Worm (Caenorhabditis elegans) whole organism, young adult: ENCODE data around the gene sma-4.
A peak's percentile ranks its signal among the peaks of the same experiment; 100 is the strongest.

Source experiments
- B0336.3 ChIP-seq: fragments of 200-800 bp; sonication (Bioruptor generic); IDR thresholded peaks from 2 replicates; pipeline ENCODE4 v1.3.6; 2022; ENCODE audit warnings: missing genetic modification characterization, missing compliant biosample characterization
- C17E4.6 ChIP-seq: fragments of 200-800 bp; sonication (Bioruptor generic); IDR thresholded peaks from 2 replicates; pipeline ENCODE4 v1.3.6; 2022; ENCODE audit warnings: missing genetic modification reagents, missing genetic modification characterization, missing compliant biosample characterization
- F33H1.4 ChIP-seq: fragments of 200-800 bp; sonication (Bioruptor generic); IDR thresholded peaks from 2 replicates; pipeline ENCODE4 v1.3.6; 2022; ENCODE audit warnings: missing genetic modification reagents, missing genetic modification characterization, missing compliant biosample characterization
- F52B5.7 ChIP-seq: sonication (generic microtip); optimal IDR thresholded peaks from 2 replicates; lab custom pipeline; 2016; ENCODE audit warnings: mild to moderate bottlenecking, missing genetic modification characterization, missing compliant biosample characterization
- F57C9.4 ChIP-seq: sonication (generic microtip); optimal IDR thresholded peaks from 2 replicates; lab custom pipeline; 2017; ENCODE audit warnings: mild to moderate bottlenecking, missing genetic modification characterization, missing compliant biosample characterization
- Y53F4B.3 ChIP-seq: fragments of 200-800 bp; sonication (Bioruptor generic); IDR thresholded peaks from 2 replicates; pipeline ENCODE4 v1.3.6; 2022; ENCODE audit warnings: missing genetic modification reagents, missing genetic modification characterization, missing compliant biosample characterization
- Y53G8AR.9 ChIP-seq: fragments of 200-800 bp; sonication (Bioruptor generic); conservative IDR thresholded peaks from 2 replicates; pipeline ENCODE4 v1.3.6; 2022; ENCODE audit warnings: missing genetic modification reagents, missing genetic modification characterization, missing compliant biosample characterization
- Y79H2A.3 ChIP-seq: fragments of 200-800 bp; sonication (Bioruptor generic); conservative IDR thresholded peaks from 2 replicates; pipeline ENCODE4 v1.3.6; 2022; ENCODE audit warnings: missing genetic modification reagents, missing genetic modification characterization, missing compliant biosample characterization
- Y95B8A.8 ChIP-seq: fragments of 200-800 bp; sonication (Bioruptor generic); IDR thresholded peaks from 2 replicates; pipeline ENCODE4 v1.3.6; 2022; ENCODE audit warnings: missing genetic modification reagents, missing genetic modification characterization, missing compliant biosample characterization
- ZK185.1 ChIP-seq: sonication (generic microtip); optimal IDR thresholded peaks from 2 replicates; lab custom pipeline; 2016; ENCODE audit warnings: mild to moderate bottlenecking, missing genetic modification characterization, missing compliant biosample characterization; ENCODE audit not compliant: poor library complexity, severe bottlenecking
- akir-1 ChIP-seq: fragments of 200-800 bp; sonication (Bioruptor generic); optimal IDR thresholded peaks from 2 replicates; lab custom pipeline; 2018; ENCODE audit warnings: mild to moderate bottlenecking, missing genetic modification characterization, moderate library complexity, missing compliant biosample characterization
- ama-1 ChIP-seq, 3 experiments: fragments of 150-350 bp in 1 of 3; sonication (generic microtip) in 2 of 3; optimal IDR thresholded peaks; 2 replicates each; lab custom pipeline; 2014 to 2018; ENCODE audit warnings: missing biosample characterization in 2 of 3, missing genetic modification characterization in 2 of 3, missing genetic modification reagents in 2 of 3
- aptf-2 ChIP-seq: fragments of 200-800 bp; sonication (Bioruptor generic); conservative IDR thresholded peaks from 2 replicates; pipeline ENCODE4 v1.3.6; 2022; ENCODE audit warnings: missing genetic modification reagents, missing genetic modification characterization, missing compliant biosample characterization
- attf-3 ChIP-seq: fragments of 200-800 bp; sonication (Bioruptor generic); conservative IDR thresholded peaks from 2 replicates; pipeline ENCODE4 v1.3.6; 2022; ENCODE audit warnings: missing genetic modification reagents, missing genetic modification characterization, missing compliant biosample characterization
- attf-5 ChIP-seq: fragments of 200-800 bp; sonication (Bioruptor generic); optimal IDR thresholded peaks from 2 replicates; lab custom pipeline; 2018; ENCODE audit warnings: mild to moderate bottlenecking, missing genetic modification characterization, missing compliant biosample characterization
- bed-1 ChIP-seq: fragments of 200-800 bp; sonication (Bioruptor generic); IDR thresholded peaks from 2 replicates; pipeline ENCODE4 v1.3.6; 2022; ENCODE audit warnings: missing genetic modification reagents, missing genetic modification characterization, missing compliant biosample characterization
- cebp-2 ChIP-seq: fragments of 200-800 bp; sonication (Bioruptor generic); IDR thresholded peaks from 2 replicates; pipeline ENCODE4 v1.3.6; 2022; ENCODE audit warnings: missing genetic modification characterization, missing compliant biosample characterization
- ceh-91 ChIP-seq: fragments of 200-800 bp; sonication (Bioruptor generic); IDR thresholded peaks from 2 replicates; pipeline ENCODE4 v1.3.6; 2022; ENCODE audit warnings: missing genetic modification reagents, missing genetic modification characterization, missing compliant biosample characterization
- chd-7 ChIP-seq: sonication (generic microtip); optimal IDR thresholded peaks from 2 replicates; lab custom pipeline; 2016; ENCODE audit warnings: mild to moderate bottlenecking, missing genetic modification characterization, moderate library complexity, missing compliant biosample characterization
- die-1 ChIP-seq: sonication (generic microtip); optimal IDR thresholded peaks from 2 replicates; lab custom pipeline; 2016; ENCODE audit warnings: missing genotype, mild to moderate bottlenecking, missing genetic modification characterization, missing compliant biosample characterization
- dox-1 ChIP-seq: fragments of 200-800 bp; sonication (Bioruptor generic); IDR thresholded peaks from 2 replicates; pipeline ENCODE4 v1.3.6; 2022; ENCODE audit warnings: missing genetic modification reagents, missing genetic modification characterization, missing compliant biosample characterization
- egl-18 ChIP-seq: fragments of 200-800 bp; sonication (Bioruptor generic); IDR thresholded peaks from 2 replicates; pipeline ENCODE4 v1.3.6; 2022; ENCODE audit warnings: missing genetic modification reagents, missing genetic modification characterization, missing compliant biosample characterization
- fkh-3 ChIP-seq: sonication (generic microtip); optimal IDR thresholded peaks from 2 replicates; lab custom pipeline; 2016; ENCODE audit warnings: mild to moderate bottlenecking, missing genetic modification characterization, missing compliant biosample characterization
- him-1 ChIP-seq: sonication (generic microtip); optimal IDR thresholded peaks from 2 replicates; lab custom pipeline; 2016; ENCODE audit warnings: missing genotype, missing genetic modification reagents, missing genetic modification characterization, missing compliant biosample characterization
- hlh-26 ChIP-seq: fragments of 200-800 bp; sonication (Bioruptor generic); conservative IDR thresholded peaks from 2 replicates; pipeline ENCODE4 v1.3.6; 2022; ENCODE audit warnings: missing genetic modification reagents, missing genetic modification characterization, missing compliant biosample characterization
- hmg-1.2 ChIP-seq: fragments of 200-800 bp; sonication (Bioruptor generic); IDR thresholded peaks from 2 replicates; pipeline ENCODE4 v1.3.6; 2022; ENCODE audit warnings: missing genetic modification reagents, missing genetic modification characterization, missing compliant biosample characterization
- hmg-20 ChIP-seq: fragments of 200-800 bp; sonication (Bioruptor generic); IDR thresholded peaks from 2 replicates; pipeline ENCODE4 v1.3.6; 2022; ENCODE audit warnings: missing genetic modification reagents, missing genetic modification characterization, missing compliant biosample characterization
- let-526 ChIP-seq: fragments of 200-800 bp; sonication (Bioruptor generic); IDR thresholded peaks from 2 replicates; pipeline ENCODE4 v1.3.6; 2022; ENCODE audit warnings: missing genetic modification reagents, missing genetic modification characterization, missing compliant biosample characterization
- lsl-1 ChIP-seq: fragments of 200-800 bp; sonication (Bioruptor generic); optimal IDR thresholded peaks from 2 replicates; lab custom pipeline; 2018; ENCODE audit warnings: mild to moderate bottlenecking, missing genetic modification characterization, moderate library complexity, missing compliant biosample characterization
- madf-6 ChIP-seq: fragments of 200-800 bp; sonication (Bioruptor generic); IDR thresholded peaks from 2 replicates; pipeline ENCODE4 v1.3.6; 2022; ENCODE audit warnings: missing genetic modification reagents, missing genetic modification characterization, missing compliant biosample characterization
- madf-8 ChIP-seq: fragments of 200-800 bp; sonication (Bioruptor generic); conservative IDR thresholded peaks from 2 replicates; pipeline ENCODE4 v1.3.6; 2022; ENCODE audit warnings: missing genetic modification reagents, missing genetic modification characterization, missing compliant biosample characterization
- mel-28 ChIP-seq: sonication (generic microtip); optimal IDR thresholded peaks from 2 replicates; lab custom pipeline; 2016; ENCODE audit warnings: borderline replicate concordance, mild to moderate bottlenecking, missing genetic modification characterization, missing compliant biosample characterization
- mes-4 ChIP-seq: sonication (generic microtip); optimal IDR thresholded peaks from 2 replicates; lab custom pipeline; 2016; ENCODE audit warnings: missing genotype, missing genetic modification characterization, missing compliant biosample characterization
- nfyb-1 ChIP-seq: fragments of 200-800 bp; sonication (Bioruptor generic); IDR thresholded peaks from 2 replicates; pipeline ENCODE4 v1.3.6; 2022; ENCODE audit warnings: missing genetic modification reagents, missing genetic modification characterization, missing compliant biosample characterization
- nhr-80 ChIP-seq: sonication (generic microtip); optimal IDR thresholded peaks from 2 replicates; lab custom pipeline; 2016; ENCODE audit warnings: missing genetic modification characterization, missing compliant biosample characterization
- snpc-3.4 ChIP-seq: sonication (generic microtip); optimal IDR thresholded peaks from 2 replicates; lab custom pipeline; 2017; ENCODE audit warnings: missing genetic modification characterization, mild to moderate bottlenecking, missing compliant biosample characterization, antibody characterized with exemption, moderate library complexity, missing genotype, missing genetic modification reagents
- somi-1 ChIP-seq: fragments of 200-800 bp; sonication (Bioruptor generic); optimal IDR thresholded peaks from 2 replicates; lab custom pipeline; 2018; ENCODE audit warnings: mild to moderate bottlenecking, missing genetic modification characterization, missing compliant biosample characterization
- tbp1 ChIP-seq: fragments of 200-800 bp; sonication (Bioruptor generic); optimal IDR thresholded peaks from 2 replicates; lab custom pipeline; 2018; ENCODE audit warnings: mild to moderate bottlenecking, missing genetic modification characterization, missing compliant biosample characterization
- tbx-9 ChIP-seq: sonication (generic microtip); optimal IDR thresholded peaks from 2 replicates; lab custom pipeline; 2016; ENCODE audit warnings: borderline replicate concordance, missing genetic modification characterization, inconsistent platforms, missing compliant biosample characterization
- tlf-1 ChIP-seq: fragments of 200-800 bp; sonication (Bioruptor generic); optimal IDR thresholded peaks from 2 replicates; lab custom pipeline; 2018; ENCODE audit warnings: mild to moderate bottlenecking, missing genetic modification characterization, missing compliant biosample characterization
- unc-130 ChIP-seq: sonication (generic microtip); optimal IDR thresholded peaks from 2 replicates; lab custom pipeline; 2016; ENCODE audit warnings: missing genetic modification reagents, missing genetic modification characterization, missing compliant biosample characterization
- unc-62 ChIP-seq: fragments of 150-350 bp; optimal IDR thresholded peaks from 2 replicates; lab custom pipeline; 2014; ENCODE audit warnings: missing biosample characterization, missing genetic modification reagents, missing genetic modification characterization
- xnd-1 ChIP-seq: sonication (generic microtip); optimal IDR thresholded peaks from 2 replicates; lab custom pipeline; 2016; ENCODE audit warnings: missing genotype, missing genetic modification reagents, missing genetic modification characterization, missing compliant biosample characterization
- ztf-22 ChIP-seq: fragments of 200-800 bp; sonication (Bioruptor generic); optimal IDR thresholded peaks from 2 replicates; lab custom pipeline; 2018; ENCODE audit warnings: mild to moderate bottlenecking, missing genetic modification characterization, moderate library complexity, missing compliant biosample characterization

sma-4 gene

DNA sequence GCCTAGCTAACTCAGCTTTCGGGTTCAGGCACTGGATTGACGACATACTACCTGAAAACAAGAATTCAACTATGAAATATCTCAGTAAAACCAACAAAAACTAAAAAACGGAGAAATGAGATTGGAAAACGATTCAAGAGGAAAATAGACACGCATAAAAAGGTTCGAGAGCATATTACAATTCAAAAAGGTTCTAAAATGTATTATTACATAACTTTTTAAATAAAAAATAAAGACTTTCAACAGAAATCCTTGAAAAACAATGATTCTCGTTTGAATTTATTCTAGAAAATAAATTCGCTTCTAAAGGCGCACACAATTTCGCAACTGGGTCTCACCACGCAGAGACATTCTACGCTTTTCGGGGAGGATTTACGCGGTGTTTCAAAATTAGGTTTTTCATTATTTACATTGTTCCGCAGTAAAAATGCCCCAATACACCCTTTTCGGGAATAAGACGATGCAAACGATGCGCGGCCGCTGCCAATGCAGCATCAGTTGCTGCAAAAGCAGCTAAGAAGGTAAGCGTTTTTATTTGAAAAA lies 39.7 kb downstream of the sma-4 start, which contains the start of the genes cct-6 and alh-9 (continued):
- TF ChIP-seq unc-130 (GFP tag; lab: Kevin White, UChicago) (no peak), tbx-9 (tag; lab: Kevin White, UChicago) (no peak), let-526 (GFP tag; lab: Robert Waterston, UW) (no peak), snpc-3.4 (tag; lab: Kevin White, UChicago) (peak; percentile 62), hmg-20 (no peak), attf-5 (GFP tag; lab: Kevin White, UChicago) (peak; percentile 64), B0336.3 (GFP tag; lab: Robert Waterston, UW) (no peak), Y95B8A.8 (GFP tag; lab: Robert Waterston, UW) (no peak)

DNA sequence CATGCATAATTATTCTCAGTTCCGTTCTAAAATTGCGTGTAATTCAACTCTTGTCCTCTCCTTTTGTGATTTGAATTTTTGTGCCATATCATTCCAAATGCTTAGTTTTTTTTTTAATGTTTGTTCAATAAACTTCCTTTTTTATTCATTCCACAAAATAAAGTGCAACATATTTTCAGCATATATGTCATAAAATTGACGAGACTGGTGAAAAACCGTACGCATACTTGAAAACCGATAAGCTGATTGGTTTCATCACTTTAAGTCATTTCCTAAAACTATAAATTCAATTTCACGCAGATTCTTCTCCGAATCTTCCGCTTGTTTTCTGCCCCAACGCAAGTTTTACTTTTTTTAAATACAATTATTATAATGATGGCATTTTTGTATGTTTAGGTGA lies 43.0 kb downstream of the sma-4 start, which contains the start of gene dpf-4:
Gene dpf-4 (plus strand): TSS at position 301 of the 400 bp plus-strand sequence.
- TF ChIP-seq bed-1 (GFP tag; lab: Robert Waterston, UW) (no peak), Y53F4B.3 (GFP tag; lab: Robert Waterston, UW) (no peak), tbp1 (GFP tag; lab: Kevin White, UChicago) (no peak), Y95B8A.8 (GFP tag; lab: Robert Waterston, UW) (no peak), ama-1 (optimal IDR thresholded peaks at IDR 0.05; lab: Kevin White, UChicago) (peak; percentile 47), ama-1 (GFP tag; optimal IDR thresholded peaks at IDR 0.05; lab: Kevin White, UChicago) (no peak), die-1 (tag; lab: Kevin White, UChicago) (no peak)

DNA sequence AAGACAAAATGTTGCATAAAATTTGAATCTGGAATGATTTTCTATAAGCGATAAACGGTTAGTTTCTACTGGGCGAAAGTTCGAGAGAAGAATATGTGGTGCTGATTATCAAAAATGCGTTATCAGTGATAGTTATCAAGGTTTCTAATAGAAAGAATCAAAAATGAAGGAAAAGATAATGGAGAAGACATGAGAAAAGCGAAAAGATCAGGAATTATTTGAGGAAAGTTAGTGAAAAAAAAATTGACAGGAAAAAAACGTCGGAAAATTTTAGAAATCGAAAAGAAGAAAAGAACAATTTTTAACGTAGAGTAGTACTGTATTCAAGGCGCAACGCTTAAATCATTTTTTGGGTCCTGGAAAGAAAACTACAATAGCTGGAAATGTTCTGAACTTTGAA lies 47.7 kb downstream of the sma-4 start, which contains the start of gene dnpp-1:
Gene dnpp-1 (minus strand): TSS at position 30 of the 400 bp plus-strand sequence.
- no peak for TF ChIP-seq mel-28 (tag; lab: Kevin White, UChicago)
- no peak for TF ChIP-seq snpc-3.4 (tag; lab: Kevin White, UChicago)
- no peak for TF ChIP-seq tbx-9 (tag; lab: Kevin White, UChicago)
- TF ChIP-seq die-1 (tag; lab: Kevin White, UChicago) = no peak
- peak; percentile 92 for TF ChIP-seq lsl-1
- TF ChIP-seq somi-1 (GFP tag; lab: Kevin White, UChicago) = no peak
- peak; percentile 69 for TF ChIP-seq nhr-80 (tag; lab: Kevin White, UChicago)
- peak; percentile 87 for TF ChIP-seq F33H1.4 (GFP tag; lab: Robert Waterston, UW)
- TF ChIP-seq attf-3 (GFP tag; lab: Robert Waterston, UW) = no peak
- no peak for TF ChIP-seq F52B5.7
- TF ChIP-seq cebp-2 (GFP tag; lab: Robert Waterston, UW) = no peak
- TF ChIP-seq ceh-91 (GFP tag; lab: Robert Waterston, UW) = peak; percentile 57; the same call in 1 of the 2 replicates
- 0 out of 2 replicates have a peak, but pooled peaks have one; percentile 22 for TF ChIP-seq dox-1
- TF ChIP-seq tbp1 (GFP tag; lab: Kevin White, UChicago) = peak; percentile 12
- no peak for TF ChIP-seq Y79H2A.3 (GFP tag; lab: Robert Waterston, UW)
- TF ChIP-seq madf-8 (GFP tag; lab: Robert Waterston, UW) = peak; percentile 53
- peak; percentile 68 for TF ChIP-seq xnd-1 (tag; lab: Kevin White, UChicago)
- TF ChIP-seq aptf-2 (GFP tag; lab: Robert Waterston, UW) = no peak
- TF ChIP-seq madf-6 = peak; percentile 82
- TF ChIP-seq nfyb-1 (GFP tag; lab: Robert Waterston, UW) = no peak
- no peak for TF ChIP-seq hlh-26 (GFP tag; lab: Robert Waterston, UW)
- no peak for TF ChIP-seq mes-4 (tag; lab: Kevin White, UChicago)
- no peak for TF ChIP-seq F57C9.4
- no peak for TF ChIP-seq ZK185.1 (tag; lab: Kevin White, UChicago)
- TF ChIP-seq egl-18 (GFP tag; lab: Robert Waterston, UW) = no peak
- TF ChIP-seq unc-62 (GFP tag; lab: Kevin White, UChicago) = no peak
- TF ChIP-seq ztf-22 (GFP tag; lab: Kevin White, UChicago) = no peak
- TF ChIP-seq akir-1 (GFP tag; lab: Kevin White, UChicago) = no peak
- TF ChIP-seq unc-130 (GFP tag; lab: Kevin White, UChicago) = no peak
- no peak for TF ChIP-seq tlf-1 (GFP tag; lab: Kevin White, UChicago)
- no peak for TF ChIP-seq fkh-3 (tag; lab: Kevin White, UChicago)
- TF ChIP-seq hmg-1.2 (GFP tag; lab: Robert Waterston, UW) = no peak
- no peak for TF ChIP-seq Y53G8AR.9 (GFP tag; lab: Robert Waterston, UW)
- TF ChIP-seq C17E4.6 (GFP tag; lab: Robert Waterston, UW) = no peak
- TF ChIP-seq chd-7 (tag; lab: Kevin White, UChicago) = no peak
- TF ChIP-seq him-1 (tag; lab: Kevin White, UChicago) = peak; percentile 41
- TF ChIP-seq, all 124 proteins: peak for 10
